Fruit fly (Drosophila melanogaster): ENCODE data around the gene whe.
A peak's percentile ranks its signal among the peaks of the same experiment; 100 is the strongest.

The whe gene

dm6 chrX:21353541-21353940 is 49.0 kb downstream of the whe start:
- TF ChIP-seq MTF-1 (GFP tag; optimal IDR thresholded peaks at IDR 0.05; ENCODE audit: borderline replicate concordance) (no peak), GATAe (GFP tag; conservative IDR thresholded peaks at IDR 0.05) (0 out of 2 replicates have a peak, but pooled peaks have one; percentile 21), exex (tag; optimal IDR thresholded peaks at IDR 0.05) (peak; percentile 71), sug (tag; optimal IDR thresholded peaks at IDR 0.05) (peak; percentile 98), CG34376 (GFP tag; optimal IDR thresholded peaks at IDR 0.05) (peak; percentile 29)

Measured in whole organism, embryonic.